Fruit fly (Drosophila melanogaster): ENCODE measurements around the gene CG42371.

Gene CG42371

DNA sequence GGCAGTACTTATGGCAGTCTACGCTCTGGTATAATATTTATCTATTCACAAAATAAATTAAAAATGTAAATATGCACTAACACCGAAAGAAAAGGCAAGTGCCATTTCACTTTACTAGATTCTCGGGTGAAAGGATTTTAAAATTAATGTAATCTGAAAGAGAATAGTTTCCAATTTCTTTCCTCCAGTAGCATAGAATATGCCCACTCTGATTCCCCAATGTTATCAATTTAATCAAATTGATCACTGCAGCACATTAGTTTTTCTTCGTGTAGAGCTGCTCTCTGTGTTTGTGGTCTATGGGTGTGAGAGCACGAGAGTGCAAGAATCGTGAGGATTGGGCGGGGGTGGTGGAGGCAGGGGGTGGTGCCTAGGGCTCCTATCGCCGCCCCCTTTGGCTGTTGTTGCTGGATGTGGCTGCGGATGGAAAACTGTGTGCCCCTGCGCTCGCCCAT is 15.9 kb downstream of the CG42371 start (continued):
- TF ChIP-seq CG16863 (GFP tag; optimal IDR thresholded peaks at IDR 0.05) (peak; percentile 73), CG1792 (GFP tag; optimal IDR thresholded peaks at IDR 0.05) (peak; percentile 39), Meics (GFP tag; optimal IDR thresholded peaks at IDR 0.05) (peak; percentile 32), CG42726 (GFP tag; IDR thresholded peaks at IDR 0.05; ENCODE audit: partially characterized antibody) (no peak), CG17186 (GFP tag; optimal IDR thresholded peaks at IDR 0.05) (peak; percentile 71), CG3407 (GFP tag; optimal IDR thresholded peaks at IDR 0.05) (peak; percentile 89), crc (GFP tag; optimal IDR thresholded peaks at IDR 0.05) (peak; percentile 42), Atf-2 (GFP tag; optimal IDR thresholded peaks at IDR 0.05) (peak; percentile 64), CG6813 (GFP tag; optimal IDR thresholded peaks at IDR 0.05) (peak; percentile 67), vvl (GFP tag; IDR thresholded peaks at IDR 0.05) (peak; percentile 87), Camta (GFP tag; optimal IDR thresholded peaks at IDR 0.05) (peak; percentile 75), Antp (GFP tag; optimal IDR thresholded peaks at IDR 0.05) (peak; percentile 54), ci (GFP tag; IDR thresholded peaks at IDR 0.05) (peak; percentile 80), jigr1 (GFP tag; IDR thresholded peaks at IDR 0.05) (no peak), CG3726 (GFP tag; IDR thresholded peaks at IDR 0.05) (peak; percentile 43; the same call in 1 of the 3 replicates), Sox102F (GFP tag; optimal IDR thresholded peaks at IDR 0.05) (peak; percentile 86), E2f2 (GFP tag; IDR thresholded peaks at IDR 0.05) (peak; percentile 40; the same call in 1 of the 2 replicates), CG15514 (GFP tag; optimal IDR thresholded peaks at IDR 0.05) (peak; percentile 22), tx (GFP tag; optimal IDR thresholded peaks at IDR 0.05) (peak; percentile 17), Spps (tag; optimal IDR thresholded peaks at IDR 0.05) (peak; percentile 91), CG15011 (GFP tag; optimal IDR thresholded peaks at IDR 0.05) (peak; percentile 63), CG32532 (GFP tag; IDR thresholded peaks at IDR 0.05) (no peak), CrebB (tag; optimal IDR thresholded peaks at IDR 0.05) (peak; percentile 53), CG32767 (GFP tag; IDR thresholded peaks at IDR 0.05) (peak; percentile 55; the same call in 1 of the 2 replicates), twi (tag; optimal IDR thresholded peaks at IDR 0.05) (peak; percentile 79), vnd (GFP tag; IDR thresholded peaks at IDR 0.05; ENCODE audit: partially characterized antibody) (no peak), CG12071 (GFP tag; optimal IDR thresholded peaks at IDR 0.05) (peak; percentile 64), CG4424 (GFP tag; optimal IDR thresholded peaks at IDR 0.05) (peak; percentile 90), CG4730 (GFP tag; IDR thresholded peaks at IDR 0.05) (peak; percentile 33; the same call in 1 of the 2 replicates), Mad (GFP tag; optimal IDR thresholded peaks at IDR 0.05) (peak; percentile 42), CTCF (GFP tag; optimal IDR thresholded peaks at IDR 0.05) (peak; percentile 38), fd102C (GFP tag; optimal IDR thresholded peaks at IDR 0.05) (peak; percentile 26), dmrt11E (tag; optimal IDR thresholded peaks at IDR 0.05) (peak; percentile 95), pnt (GFP tag; optimal IDR thresholded peaks at IDR 0.05) (peak; percentile 79), Gug (GFP tag; IDR thresholded peaks at IDR 0.05) (peak; percentile 42; the same call in 2 of the 4 replicates), caup (GFP tag; optimal IDR thresholded peaks at IDR 0.05; ENCODE audit: severe bottlenecking) (peak; percentile 57), Hr3 (GFP tag; optimal IDR thresholded peaks at IDR 0.05) (peak; percentile 82), Abd-B (GFP tag; optimal IDR thresholded peaks at IDR 0.05) (peak; percentile 84), CG8944 (GFP tag; optimal IDR thresholded peaks at IDR 0.05) (peak; percentile 60), Ets65A (GFP tag) (peak; percentile 94), Hr39 (optimal IDR thresholded peaks at IDR 0.05) (no peak), hth (optimal IDR thresholded peaks at IDR 0.05) (no peak), ranshi (GFP tag; IDR thresholded peaks at IDR 0.05) (peak; percentile 63; the same call in 1 of the 2 replicates), lab (GFP tag; optimal IDR thresholded peaks at IDR 0.05) (peak; percentile 82), CG4404 (GFP tag; IDR thresholded peaks at IDR 0.05) (peak; percentile 59), ttk (GFP tag; IDR thresholded peaks at IDR 0.05) (peak; percentile 45), CG15479 (GFP tag; optimal IDR thresholded peaks at IDR 0.05) (no peak), salm (tag; optimal IDR thresholded peaks at IDR 0.05) (peak; percentile 73), NK7.1 (GFP tag; optimal IDR thresholded peaks at IDR 0.05) (peak; percentile 28), CG2116 (GFP tag; optimal IDR thresholded peaks at IDR 0.05) (peak; percentile 44), CG9727 (GFP tag; optimal IDR thresholded peaks at IDR 0.05) (peak; percentile 90), br (optimal IDR thresholded peaks at IDR 0.05) (no peak)

All from whole organism, embryonic.